Worm (Caenorhabditis elegans) whole organism, L4 larva: ENCODE data around the gene W02A2.8.

Experiments used
- D1046.2 ChIP-seq: fragments of 200-800 bp; sonication (Bioruptor generic); IDR thresholded peaks from 2 replicates; pipeline ENCODE4 v1.3.6; 2022; ENCODE audit warnings: missing genetic modification characterization, missing compliant biosample characterization
- F10B5.3 ChIP-seq: sonication (generic microtip); optimal IDR thresholded peaks from 2 replicates; lab custom pipeline; 2016; ENCODE audit warnings: mild to moderate bottlenecking, missing genetic modification characterization, missing compliant biosample characterization
- F26F4.8 ChIP-seq: fragments of 200-800 bp; sonication (Bioruptor generic); conservative IDR thresholded peaks from 2 replicates; pipeline ENCODE4 v1.3.6; 2022; ENCODE audit warnings: missing genetic modification characterization, missing compliant biosample characterization
- T26A8.4 ChIP-seq: fragments of 200-800 bp; sonication (Bioruptor generic); IDR thresholded peaks from 2 replicates; pipeline ENCODE4 v1.3.6; 2022; ENCODE audit warnings: missing genetic modification characterization, missing compliant biosample characterization
- Y5F2A.4 ChIP-seq: fragments of 200-800 bp; sonication (Bioruptor generic); optimal IDR thresholded peaks from 2 replicates; lab custom pipeline; 2018; ENCODE audit warnings: mild to moderate bottlenecking, missing genetic modification characterization, missing compliant biosample characterization
- Y75B8A.6 ChIP-seq: fragments of 200-800 bp; sonication (Bioruptor generic); IDR thresholded peaks from 2 replicates; pipeline ENCODE4 v1.3.6; 2022; ENCODE audit warnings: missing genetic modification reagents, missing genetic modification characterization, missing compliant biosample characterization
- aha-1 ChIP-seq: fragments of 150-350 bp; peaks from one replicate; lab custom pipeline; 2014; ENCODE audit warnings: missing biosample characterization, missing genetic modification characterization
- aly-2 ChIP-seq: sonication (generic microtip); optimal IDR thresholded peaks from 2 replicates; lab custom pipeline; 2018; ENCODE audit warnings: missing biosample characterization, missing genetic modification characterization
- arid-1 ChIP-seq: fragments of 200-800 bp; sonication (Bioruptor generic); conservative IDR thresholded peaks from 2 replicates; pipeline ENCODE4 v1.3.6; 2022; ENCODE audit warnings: missing genetic modification reagents, missing genetic modification characterization, missing compliant biosample characterization
- ceh-82 ChIP-seq: sonication (generic microtip); optimal IDR thresholded peaks from 2 replicates; lab custom pipeline; 2017; ENCODE audit warnings: missing biosample characterization, missing genetic modification characterization
- cey-2 ChIP-seq: sonication (generic microtip); optimal IDR thresholded peaks from 3 replicates; lab custom pipeline; 2017; ENCODE audit warnings: missing genetic modification characterization, mild to moderate bottlenecking, missing compliant biosample characterization, antibody characterized with exemption, borderline replicate concordance; ENCODE audit not compliant: insufficient read depth
- daf-16 ChIP-seq, 3 experiments: sonication (generic microtip); optimal IDR thresholded peaks; 2 replicates each; lab custom pipeline; 2016 to 2017; ENCODE audit warnings: missing genetic modification characterization in 3 of 3, missing genetic modification reagents in 3 of 3, mild to moderate bottlenecking in 2 of 3, missing compliant biosample characterization in 2 of 3, missing biosample characterization in 1 of 3, moderate library complexity in 1 of 3
- daf-8 ChIP-seq: fragments of 200-800 bp; sonication (Bioruptor generic); IDR thresholded peaks from 2 replicates; pipeline ENCODE4 v1.3.6; 2022; ENCODE audit warnings: missing genetic modification characterization, missing compliant biosample characterization
- dmd-6 ChIP-seq: fragments of 200-800 bp; sonication (Bioruptor generic); IDR thresholded peaks from 2 replicates; pipeline ENCODE4 v1.3.6; 2022; ENCODE audit warnings: missing genetic modification reagents, missing genetic modification characterization, missing compliant biosample characterization
- dmd-9 ChIP-seq: fragments of 200-800 bp; sonication (Bioruptor generic); IDR thresholded peaks from 2 replicates; pipeline ENCODE4 v1.3.6; 2022; ENCODE audit warnings: missing genetic modification reagents, missing genetic modification characterization, missing compliant biosample characterization
- duxl-1 ChIP-seq: sonication (generic microtip); optimal IDR thresholded peaks from 2 replicates; lab custom pipeline; 2016; ENCODE audit warnings: mild to moderate bottlenecking, missing genetic modification characterization, moderate library complexity, missing compliant biosample characterization; ENCODE audit not compliant: poor library complexity
- gei-8 ChIP-seq: fragments of 200-800 bp; sonication (Bioruptor generic); optimal IDR thresholded peaks from 2 replicates; lab custom pipeline; 2018; ENCODE audit warnings: mild to moderate bottlenecking, missing genetic modification characterization, missing compliant biosample characterization
- hlh-11 ChIP-seq: fragments of 200-800 bp; sonication (Bioruptor generic); optimal IDR thresholded peaks from 2 replicates; lab custom pipeline; 2018; ENCODE audit warnings: mild to moderate bottlenecking, missing genetic modification characterization, missing compliant biosample characterization
- hlh-30 ChIP-seq: sonication (generic microtip); optimal IDR thresholded peaks from 2 replicates; lab custom pipeline; 2017; ENCODE audit warnings: antibody characterized with exemption, mild to moderate bottlenecking, missing genetic modification characterization, missing compliant biosample characterization; ENCODE audit not compliant: insufficient read depth
- lin-1 ChIP-seq: fragments of 200-800 bp; sonication (Bioruptor generic); IDR thresholded peaks from 2 replicates; pipeline ENCODE4 v1.3.6; 2022; ENCODE audit warnings: missing genetic modification reagents, missing genetic modification characterization, missing compliant biosample characterization
- lin-38 ChIP-seq: fragments of 200-800 bp; sonication (Bioruptor generic); IDR thresholded peaks from 2 replicates; pipeline ENCODE4 v1.3.6; 2022; ENCODE audit warnings: missing genetic modification reagents, missing genetic modification characterization, missing compliant biosample characterization
- lin-39 ChIP-seq: fragments of 150-350 bp; optimal IDR thresholded peaks from 2 replicates; lab custom pipeline; 2014; ENCODE audit warnings: missing biosample characterization, missing genetic modification reagents, missing genetic modification characterization
- lsy-2 ChIP-seq, 2 experiments: fragments of 150-350 bp in 1 of 2; sonication (generic microtip) in 1 of 2; optimal IDR thresholded peaks; 2 replicates each; lab custom pipeline; 2014 to 2017; ENCODE audit warnings: missing biosample characterization in 2 of 2, missing genetic modification characterization in 2 of 2
- madf-5 ChIP-seq, 2 experiments: fragments of 200-800 bp; sonication (Bioruptor generic); IDR thresholded peaks; 2 replicates each; pipeline ENCODE4 v1.3.6; 2022; ENCODE audit warnings: missing compliant biosample characterization in 2 of 2, missing genetic modification characterization in 2 of 2
- mdt-29 ChIP-seq: fragments of 200-800 bp; sonication (Bioruptor generic); IDR thresholded peaks from 2 replicates; pipeline ENCODE4 v1.3.6; 2022; ENCODE audit warnings: missing genetic modification reagents, missing genetic modification characterization, missing compliant biosample characterization
- mep-1 ChIP-seq: fragments of 150-350 bp; sonication (generic microtip); optimal IDR thresholded peaks from 3 replicates; lab custom pipeline; 2014; ENCODE audit warnings: missing biosample characterization, missing genetic modification characterization
- mes-2 ChIP-seq: sonication (generic microtip); optimal IDR thresholded peaks from 2 replicates; lab custom pipeline; 2016; ENCODE audit warnings: missing genotype, mild to moderate bottlenecking, missing genetic modification characterization, missing compliant biosample characterization; ENCODE audit not compliant: poor library complexity, severe bottlenecking
- mxl-3 ChIP-seq: fragments of 200-800 bp; sonication (Bioruptor generic); optimal IDR thresholded peaks from 2 replicates; lab custom pipeline; 2018; ENCODE audit warnings: mild to moderate bottlenecking, missing genetic modification characterization, missing compliant biosample characterization
- nhr-10 ChIP-seq: fragments of 150-350 bp; optimal IDR thresholded peaks from 2 replicates; lab custom pipeline; 2014; ENCODE audit warnings: missing biosample characterization, missing genetic modification characterization
- nhr-102 ChIP-seq: sonication (generic microtip); optimal IDR thresholded peaks from 2 replicates; lab custom pipeline; 2016; ENCODE audit warnings: mild to moderate bottlenecking, missing genetic modification characterization, moderate library complexity, missing compliant biosample characterization
- nhr-11 ChIP-seq: fragments of 150-350 bp; optimal IDR thresholded peaks from 2 replicates; lab custom pipeline; 2014; ENCODE audit warnings: missing biosample characterization, missing genetic modification characterization
- nhr-111 ChIP-seq: fragments of 200-800 bp; sonication (Bioruptor generic); optimal IDR thresholded peaks from 2 replicates; lab custom pipeline; 2018; ENCODE audit warnings: mild to moderate bottlenecking, missing genetic modification characterization, missing compliant biosample characterization
- nhr-28 ChIP-seq: fragments of 150-350 bp; optimal IDR thresholded peaks from 2 replicates; lab custom pipeline; 2014; ENCODE audit warnings: missing biosample characterization, missing genetic modification characterization
- nhr-41 ChIP-seq: fragments of 200-800 bp; sonication (Bioruptor generic); IDR thresholded peaks from 2 replicates; pipeline ENCODE4 v1.3.6; 2022; ENCODE audit warnings: missing genetic modification reagents, missing genetic modification characterization, missing compliant biosample characterization
- nhr-48 ChIP-seq: sonication (generic microtip); optimal IDR thresholded peaks from 2 replicates; lab custom pipeline; 2016; ENCODE audit warnings: mild to moderate bottlenecking, missing genetic modification characterization, missing compliant biosample characterization
- nhr-77 ChIP-seq: fragments of 150-350 bp; optimal IDR thresholded peaks from 2 replicates; lab custom pipeline; 2014; ENCODE audit warnings: missing biosample characterization, missing genetic modification characterization
- pha-4 ChIP-seq, 2 experiments: fragments of 150-350 bp in 1 of 2; fragments of 200-800 bp in 1 of 2; sonication (Bioruptor generic) in 1 of 2; IDR thresholded peaks in 1 of 2; optimal IDR thresholded peaks in 1 of 2; 2 replicates each; pipeline versions ENCODE4 v1.3.6 to Lab custom; 2014 to 2022; ENCODE audit warnings: missing genetic modification characterization in 2 of 2, missing genetic modification reagents in 2 of 2, missing biosample characterization in 1 of 2, missing compliant biosample characterization in 1 of 2
- pqm-1 ChIP-seq: sonication (generic microtip); optimal IDR thresholded peaks from 2 replicates; lab custom pipeline; 2017; ENCODE audit warnings: missing biosample characterization, missing genetic modification characterization
- set-16 ChIP-seq: fragments of 200-800 bp; sonication (Bioruptor generic); IDR thresholded peaks from 2 replicates; pipeline ENCODE4 v1.3.6; 2022; ENCODE audit warnings: missing genetic modification reagents, missing genetic modification characterization, missing compliant biosample characterization
- spr-3 ChIP-seq: fragments of 200-800 bp; sonication (Bioruptor generic); optimal IDR thresholded peaks from 2 replicates; lab custom pipeline; 2018; ENCODE audit warnings: mild to moderate bottlenecking, missing genetic modification characterization, missing compliant biosample characterization
- tra-1 ChIP-seq: fragments of 200-800 bp; sonication (Bioruptor generic); IDR thresholded peaks from 2 replicates; pipeline ENCODE4 v1.3.6; 2022; ENCODE audit warnings: missing genetic modification reagents, missing genetic modification characterization, missing compliant biosample characterization
- unc-62 ChIP-seq, 3 experiments: fragments of 150-350 bp in 1 of 3; sonication (generic microtip); optimal IDR thresholded peaks in 2 of 3; peaks in 1 of 3; 1 replicate in 1 of 3; 2 replicates in 2 of 3; lab custom pipeline; 2014 to 2017; ENCODE audit warnings: missing biosample characterization in 3 of 3, missing genetic modification characterization in 3 of 3, missing genetic modification reagents in 3 of 3, missing genotype in 1 of 3
- zag-1 ChIP-seq: fragments of 150-350 bp; optimal IDR thresholded peaks from 2 replicates; lab custom pipeline; 2014; ENCODE audit warnings: missing biosample characterization, missing genetic modification characterization

W02A2.8 gene

DNA sequence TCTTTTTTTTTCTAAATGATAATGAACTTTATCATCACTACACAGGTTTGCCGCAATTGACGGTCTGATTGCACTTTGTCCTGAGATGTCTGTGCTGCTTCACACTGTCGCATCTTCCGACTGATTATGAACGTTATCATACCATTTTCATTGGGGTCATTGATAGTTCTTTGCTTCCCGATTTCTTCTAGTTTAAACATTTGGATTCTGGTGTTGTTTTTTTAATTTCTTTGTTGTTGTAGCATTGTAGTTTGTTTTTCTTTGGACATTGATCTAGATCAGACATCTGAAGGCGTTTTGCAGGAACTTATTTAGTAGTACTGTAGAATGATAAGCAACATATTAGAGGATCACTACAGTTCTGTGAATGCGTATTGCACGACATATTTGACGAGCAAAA is 39.6 kb downstream of the W02A2.8 start (continued):
- TF ChIP-seq T26A8.4 (GFP tag; lab: Robert Waterston, UW) (peak; percentile 63; the same call in 1 of the 2 replicates), ceh-82 (tag; lab: Kevin White, UChicago) (no peak), unc-62 (GFP tag; optimal IDR thresholded peaks at IDR 0.05 in 1 of 2; lab: Kevin White, UChicago) (peak in 1 of 2 experiments; percentile 88), unc-62 (tag; optimal IDR thresholded peaks at IDR 0.05; lab: Kevin White, UChicago) (no peak), gei-8 (GFP tag; lab: Kevin White, UChicago) (peak; percentile 55), Y75B8A.6 (GFP tag; lab: Robert Waterston, UW) (0 out of 2 replicates have a peak, but pooled peaks have one; percentile 12), hlh-30 (tag; lab: Kevin White, UChicago) (peak; percentile 61), pha-4 (GFP tag; IDR thresholded peaks at IDR 0.05; lab: Robert Waterston, UW) (0 out of 2 replicates have a peak, but pooled peaks have one; percentile 45), pha-4 (tag; optimal IDR thresholded peaks at IDR 0.05; lab: Kevin White, UChicago) (no peak), lin-38 (peak; percentile 43), nhr-41 (0 out of 2 replicates have a peak, but pooled peaks have one; percentile 14), nhr-10 (peak; percentile 90), aha-1 (tag; lab: Kevin White, UChicago) (peak; percentile 98), mep-1 (tag; lab: Kevin White, UChicago) (peak; percentile 91), nhr-111 (GFP tag; lab: Kevin White, UChicago) (no peak), lin-39 (tag; lab: Kevin White, UChicago) (no peak), Y5F2A.4 (GFP tag; lab: Kevin White, UChicago) (no peak), madf-5 (GFP tag; IDR thresholded peaks at IDR 0.05; lab: Robert Waterston, UW) (0 out of 4 replicates have a peak, but pooled peaks of 1 of the 2 experiments have one; percentile 67), nhr-11 (tag; lab: Kevin White, UChicago) (peak; percentile 56)

DNA sequence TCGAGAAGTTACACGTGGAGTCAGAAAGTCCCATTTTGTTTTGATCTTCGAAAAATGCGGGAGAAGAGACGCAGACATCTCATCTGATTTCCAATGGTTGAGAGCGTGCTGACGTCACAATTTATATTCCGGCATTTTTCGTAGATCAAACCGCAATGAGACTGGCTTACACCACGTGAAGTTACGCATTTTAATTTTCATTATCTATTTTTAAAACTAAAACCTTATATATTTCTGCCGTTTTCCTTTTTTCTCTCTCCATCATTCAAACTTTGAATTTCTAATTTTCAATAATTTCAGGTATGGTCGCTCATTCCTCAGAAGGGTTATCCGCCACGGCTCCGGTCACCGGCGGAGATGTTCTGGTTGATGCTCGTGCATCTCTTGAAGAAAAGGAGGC is 43.0 kb downstream of the W02A2.8 start, which contains the start of gene fat-1:
fat-1 (plus strand) TSS at position 301 of the 400 bp plus-strand sequence.
- 0 out of 2 replicates have a peak, but pooled peaks have one; percentile 6 for TF ChIP-seq lin-38
- no peak for TF ChIP-seq aha-1 (tag; lab: Kevin White, UChicago)

DNA sequence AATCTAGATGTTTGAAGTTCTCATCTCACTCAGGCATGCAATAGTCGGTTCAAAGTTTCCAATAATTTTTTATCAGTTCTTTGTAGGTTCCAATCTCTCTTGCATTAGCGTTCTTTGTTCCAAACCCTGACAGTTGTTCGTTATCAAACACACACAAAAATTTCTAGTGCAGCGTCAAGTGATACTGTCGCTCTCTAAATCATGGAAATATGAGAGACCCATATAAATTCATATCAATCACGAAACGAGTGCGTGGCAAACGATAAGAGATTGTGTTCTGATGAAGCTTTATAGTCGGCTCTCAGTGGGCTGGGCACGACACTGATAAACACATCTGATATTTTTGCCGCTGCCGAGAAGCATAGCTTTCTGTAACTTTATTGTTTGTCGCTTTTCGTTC is 44.2 kb downstream of the W02A2.8 start:
- peak; percentile 80; the same call in 1 of the 2 replicates for TF ChIP-seq tra-1 (GFP tag; lab: Robert Waterston, UW)
- TF ChIP-seq lsy-2 (tag; optimal IDR thresholded peaks at IDR 0.05; lab: Kevin White, UChicago): peak in 1 of 2 experiments; percentile 39
- no peak for TF ChIP-seq D1046.2 (GFP tag; lab: Robert Waterston, UW)
- TF ChIP-seq nhr-28: peak; percentile 99
- peak; percentile 31 for TF ChIP-seq nhr-10
- peak; percentile 60 for TF ChIP-seq hlh-30 (tag; lab: Kevin White, UChicago)
- peak; percentile 22 for TF ChIP-seq cey-2 (tag; lab: Kevin White, UChicago)
- TF ChIP-seq daf-16 (GFP tag; optimal IDR thresholded peaks at IDR 0.05; lab: Kevin White, UChicago): peak in 1 of 2 experiments; percentile 24
- TF ChIP-seq daf-16 (tag; optimal IDR thresholded peaks at IDR 0.05; lab: Kevin White, UChicago): peak; percentile 81
- TF ChIP-seq nhr-77: peak; percentile 49
- no peak for TF ChIP-seq set-16 (GFP tag; lab: Robert Waterston, UW)
- peak; percentile 7; the same call in 1 of the 2 replicates for TF ChIP-seq pha-4 (GFP tag; IDR thresholded peaks at IDR 0.05; lab: Robert Waterston, UW)
- TF ChIP-seq pha-4 (tag; optimal IDR thresholded peaks at IDR 0.05; lab: Kevin White, UChicago): no peak
- TF ChIP-seq nhr-48 (tag; lab: Kevin White, UChicago): peak; percentile 86
- TF ChIP-seq nhr-41: no peak
- peak; percentile 94 for TF ChIP-seq hlh-11 (tag; lab: Kevin White, UChicago)
- TF ChIP-seq aly-2 (tag; lab: Kevin White, UChicago): no peak
- TF ChIP-seq mxl-3 (GFP tag; lab: Kevin White, UChicago): peak; percentile 40
- no peak for TF ChIP-seq zag-1 (tag; lab: Kevin White, UChicago)
- no peak for TF ChIP-seq daf-8 (GFP tag; lab: Robert Waterston, UW)
- TF ChIP-seq pqm-1 (tag; lab: Kevin White, UChicago): peak; percentile 82
- TF ChIP-seq arid-1: peak; percentile 40; the same call in 1 of the 2 replicates
- TF ChIP-seq nhr-102 (tag; lab: Kevin White, UChicago): peak; percentile 72
- TF ChIP-seq mdt-29 (GFP tag; lab: Robert Waterston, UW): peak; percentile 45; the same call in 1 of the 2 replicates
- 0 out of 2 replicates have a peak, but pooled peaks have one; percentile 19 for TF ChIP-seq Y75B8A.6 (GFP tag; lab: Robert Waterston, UW)
- TF ChIP-seq duxl-1 (tag; lab: Kevin White, UChicago): no peak
- TF ChIP-seq F26F4.8 (GFP tag; lab: Robert Waterston, UW): no peak
- TF ChIP-seq mes-2 (tag; lab: Kevin White, UChicago): peak; percentile 51
- TF ChIP-seq lin-1 (GFP tag; lab: Robert Waterston, UW): peak; percentile 41; the same call in 1 of the 2 replicates
- peak; percentile 18 for TF ChIP-seq spr-3 (GFP tag; lab: Kevin White, UChicago)
- TF ChIP-seq F10B5.3 (tag; lab: Kevin White, UChicago): no peak
- TF ChIP-seq dmd-6: peak; percentile 88
- no peak for TF ChIP-seq dmd-9 (GFP tag; lab: Robert Waterston, UW)
